Fruit fly (Drosophila melanogaster): ENCODE measurements around the gene CG31142.

CG31142 gene

dm6 chr3R:23931095-23931728 is 2.2 kb downstream of the CG31142 start, which contains the start of the genes Rpt2 and CG13599 (continued):
- TF ChIP-seq Trl (optimal IDR thresholded peaks at IDR 0.05) (no peak), Trl (GFP tag; optimal IDR thresholded peaks at IDR 0.05) (no peak), mam (GFP tag; optimal IDR thresholded peaks at IDR 0.05) (peak; percentile 27), wor (GFP tag; IDR thresholded peaks at IDR 0.05) (no peak), Dp (GFP tag; optimal IDR thresholded peaks at IDR 0.05) (peak; percentile 85), zen2 (GFP tag; IDR thresholded peaks at IDR 0.05; ENCODE audit: partially characterized antibody) (no peak), CG6683 (GFP tag; optimal IDR thresholded peaks at IDR 0.05) (no peak), stc (GFP tag; IDR thresholded peaks at IDR 0.05) (no peak), dmrt11E (tag; optimal IDR thresholded peaks at IDR 0.05) (peak; percentile 17), Xbp1 (GFP tag; optimal IDR thresholded peaks at IDR 0.05) (peak; percentile 22), CG6175 (GFP tag; IDR thresholded peaks at IDR 0.05) (no peak), CG12219 (GFP tag; optimal IDR thresholded peaks at IDR 0.05) (no peak), CG6689 (GFP tag; IDR thresholded peaks at IDR 0.05) (no peak), kay (GFP tag; optimal IDR thresholded peaks at IDR 0.05) (peak; percentile 49), Hmx (GFP tag; optimal IDR thresholded peaks at IDR 0.05) (no peak), CG15269 (tag; optimal IDR thresholded peaks at IDR 0.05) (no peak), eyg (GFP tag; optimal IDR thresholded peaks at IDR 0.05) (no peak), sens (GFP tag) (peak; percentile 12), CG14710 (tag; optimal IDR thresholded peaks at IDR 0.05) (peak; percentile 84), prd (optimal IDR thresholded peaks at IDR 0.05) (no peak), prd (GFP tag; IDR thresholded peaks at IDR 0.05) (no peak), CG9932 (GFP tag; IDR thresholded peaks at IDR 0.05) (no peak), Nf-YC (tag; optimal IDR thresholded peaks at IDR 0.05) (peak; percentile 24), CG4282 (GFP tag; optimal IDR thresholded peaks at IDR 0.05) (no peak), kah (GFP tag; optimal IDR thresholded peaks at IDR 0.05) (no peak), Scr (GFP tag; IDR thresholded peaks at IDR 0.05; ENCODE audit: partially characterized antibody) (peak; percentile 60), tup (GFP tag; optimal IDR thresholded peaks at IDR 0.05) (no peak), Drgx (GFP tag; IDR thresholded peaks at IDR 0.05) (no peak), CG10267 (tag; optimal IDR thresholded peaks at IDR 0.05) (peak; percentile 69), CG13287 (GFP tag; IDR thresholded peaks at IDR 0.05; ENCODE audit: partially characterized antibody) (peak; percentile 70; the same call in 1 of the 2 replicates), CG15011 (GFP tag; optimal IDR thresholded peaks at IDR 0.05) (no peak), amos (GFP tag; IDR thresholded peaks at IDR 0.05; ENCODE audit: partially characterized antibody) (peak; percentile 32; the same call in 1 of the 2 replicates), CG16813 (GFP tag; IDR thresholded peaks at IDR 0.05; ENCODE audit: partially characterized antibody) (peak; percentile 59), tll (GFP tag; optimal IDR thresholded peaks at IDR 0.05) (peak in 1 of 2 experiments; percentile 60), CG9437 (GFP tag; optimal IDR thresholded peaks at IDR 0.05) (no peak), Doc3 (GFP tag; IDR thresholded peaks at IDR 0.05; ENCODE audit: partially characterized antibody) (peak; percentile 40; the same call in 1 of the 3 replicates), tap (tag; optimal IDR thresholded peaks at IDR 0.05) (no peak), mld (GFP tag; IDR thresholded peaks at IDR 0.05; ENCODE audit: partially characterized antibody) (no peak), CG5953 (GFP tag; IDR thresholded peaks at IDR 0.05) (no peak), phol (tag; optimal IDR thresholded peaks at IDR 0.05) (peak; percentile 58), CG10959 (GFP tag; IDR thresholded peaks at IDR 0.05) (no peak), CG13424 (tag; optimal IDR thresholded peaks at IDR 0.05) (peak; percentile 33), CG6272 (GFP tag; IDR thresholded peaks at IDR 0.05) (no peak), gro (GFP tag; optimal IDR thresholded peaks at IDR 0.05) (peak; percentile 52), repo (GFP tag; optimal IDR thresholded peaks at IDR 0.05) (no peak), h (optimal IDR thresholded peaks at IDR 0.05) (no peak), MESR4 (GFP tag; optimal IDR thresholded peaks at IDR 0.05) (peak; percentile 81), sima (GFP tag; optimal IDR thresholded peaks at IDR 0.05) (no peak), nau (GFP tag; optimal IDR thresholded peaks at IDR 0.05) (no peak), ato (GFP tag; IDR thresholded peaks at IDR 0.05; ENCODE audit: partially characterized antibody) (peak; percentile 8; the same call in 1 of the 2 replicates)

Measured in whole organism, embryonic.